Worm (Caenorhabditis elegans) whole organism, L2 larva: ENCODE data around the gene T25F10.3.

Experiments
- Y55F3AM.14 ChIP-seq: fragments of 200-800 bp; sonication (Bioruptor generic); optimal IDR thresholded peaks from 2 replicates; lab custom pipeline; 2018; ENCODE audit warnings: mild to moderate bottlenecking, missing genetic modification characterization, missing compliant biosample characterization
- aly-2 ChIP-seq: fragments of 150-350 bp; optimal IDR thresholded peaks from 2 replicates; lab custom pipeline; 2014; ENCODE audit warnings: missing biosample characterization, missing genetic modification characterization
- ama-1 ChIP-seq: fragments of 150-350 bp; optimal IDR thresholded peaks from 2 replicates; lab custom pipeline; 2018; ENCODE audit warnings: inconsistent platforms
- blmp-1 ChIP-seq: sonication (generic microtip); optimal IDR thresholded peaks from 2 replicates; lab custom pipeline; 2017; ENCODE audit warnings: missing genetic modification characterization, mild to moderate bottlenecking, missing compliant biosample characterization, antibody characterized with exemption, moderate library complexity; ENCODE audit not compliant: insufficient read depth
- ceh-16 ChIP-seq: fragments of 150-350 bp; optimal IDR thresholded peaks from 2 replicates; lab custom pipeline; 2014; ENCODE audit warnings: missing biosample characterization, missing genetic modification characterization
- ceh-82 ChIP-seq: fragments of 150-350 bp; optimal IDR thresholded peaks from 2 replicates; lab custom pipeline; 2014; ENCODE audit warnings: missing biosample characterization, missing genetic modification characterization
- elt-3 ChIP-seq: sonication (generic microtip); optimal IDR thresholded peaks from 2 replicates; lab custom pipeline; 2017; ENCODE audit warnings: missing biosample characterization, missing genetic modification characterization
- fos-1 ChIP-seq: fragments of 150-350 bp; optimal IDR thresholded peaks from 2 replicates; lab custom pipeline; 2014; ENCODE audit warnings: missing biosample characterization, missing genetic modification characterization
- nhr-10 ChIP-seq: sonication (generic microtip); optimal IDR thresholded peaks from 2 replicates; lab custom pipeline; 2017; ENCODE audit warnings: missing biosample characterization, missing genetic modification characterization
- nhr-237 ChIP-seq: fragments of 150-350 bp; optimal IDR thresholded peaks from 2 replicates; lab custom pipeline; 2014; ENCODE audit warnings: missing biosample characterization, missing genetic modification characterization
- nhr-77 ChIP-seq: fragments of 150-350 bp; optimal IDR thresholded peaks from 2 replicates; lab custom pipeline; 2014; ENCODE audit warnings: missing biosample characterization, missing genetic modification characterization
- unc-62 ChIP-seq: fragments of 150-350 bp; optimal IDR thresholded peaks from 2 replicates; lab custom pipeline; 2014; ENCODE audit warnings: missing biosample characterization, missing genetic modification reagents, missing genetic modification characterization

DNA sequence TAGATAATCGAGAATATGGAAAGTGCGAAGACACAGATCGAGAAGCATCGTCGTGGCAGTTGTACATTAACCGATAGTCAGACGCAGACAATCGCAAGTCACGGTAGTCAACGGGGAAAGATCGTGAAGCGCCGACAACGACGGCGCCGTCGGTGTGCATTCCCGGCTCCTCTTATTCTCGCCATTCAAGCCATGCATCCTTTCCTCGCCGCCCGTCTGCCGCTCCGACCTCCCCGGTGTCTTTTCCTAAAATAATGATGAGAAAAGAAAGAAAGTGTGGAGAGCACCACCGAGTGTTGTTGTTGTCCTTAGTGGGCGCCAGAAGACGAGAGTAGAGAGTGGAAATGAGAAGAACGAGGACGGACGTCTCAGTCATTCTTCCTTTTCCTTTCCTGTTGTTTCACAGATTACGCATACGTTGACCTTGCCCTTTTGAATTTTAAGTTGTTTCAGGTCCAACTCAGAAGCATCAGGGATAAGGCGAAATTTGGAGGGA, 48.9 kb downstream of the T25F10.3 start, which contains the start of gene ZC404.1:
- TF ChIP-seq fos-1 (no peak), ama-1 (lab: Kevin White, UChicago) (no peak), nhr-237 (tag; lab: Kevin White, UChicago) (no peak), unc-62 (GFP tag; lab: Kevin White, UChicago) (no peak), Y55F3AM.14 (GFP tag; lab: Kevin White, UChicago) (no peak), ceh-16 (peak; percentile 27), nhr-10 (tag; lab: Kevin White, UChicago) (no peak), aly-2 (no peak), ceh-82 (tag; lab: Kevin White, UChicago) (no peak), nhr-77 (tag; lab: Kevin White, UChicago) (no peak), blmp-1 (tag; lab: Kevin White, UChicago) (no peak), elt-3 (no peak)
